Worm (Caenorhabditis elegans) whole organism, mixed stage, embryonic: Measurements from ENCODE around the gene dhc-3.

Source experiments
- blmp-1 ChIP-seq: fragments of 150-350 bp; optimal IDR thresholded peaks from 2 replicates; lab custom pipeline; 2014; ENCODE audit warnings: missing biosample characterization, missing genetic modification characterization
- flh-1 ChIP-seq: fragments of 200-800 bp; sonication (Bioruptor generic); optimal IDR thresholded peaks from 2 replicates; lab custom pipeline; 2018; ENCODE audit warnings: mild to moderate bottlenecking, missing genetic modification characterization, moderate library complexity, missing compliant biosample characterization
- ham-2 ChIP-seq: fragments of 200-800 bp; sonication (Bioruptor generic); optimal IDR thresholded peaks from 2 replicates; lab custom pipeline; 2018; ENCODE audit warnings: mild to moderate bottlenecking, missing genetic modification characterization, missing compliant biosample characterization
- lsy-2 ChIP-seq: fragments of 150-350 bp; optimal IDR thresholded peaks from 2 replicates; lab custom pipeline; 2014; ENCODE audit warnings: missing biosample characterization, missing genetic modification characterization
- nhr-2 ChIP-seq: fragments of 150-350 bp; optimal IDR thresholded peaks from 2 replicates; lab custom pipeline; 2014; ENCODE audit warnings: missing biosample characterization, missing genetic modification characterization
- nhr-237 ChIP-seq: fragments of 150-350 bp; optimal IDR thresholded peaks from 2 replicates; lab custom pipeline; 2014; ENCODE audit warnings: missing biosample characterization, missing genetic modification characterization
- nhr-28 ChIP-seq: fragments of 150-350 bp; optimal IDR thresholded peaks from 2 replicates; lab custom pipeline; 2014; ENCODE audit warnings: missing biosample characterization, missing genetic modification characterization
- pha-4 ChIP-seq: fragments of 150-350 bp; optimal IDR thresholded peaks from 2 replicates; lab custom pipeline; 2018; ENCODE audit warnings: missing biosample characterization, missing genetic modification reagents, missing genetic modification characterization
- snpc-4 ChIP-seq: fragments of 150-350 bp; optimal IDR thresholded peaks from 2 replicates; lab custom pipeline; 2014; ENCODE audit warnings: missing biosample characterization, missing genetic modification characterization
- unc-120 ChIP-seq: sonication (generic microtip); optimal IDR thresholded peaks from 2 replicates; lab custom pipeline; 2017; ENCODE audit warnings: missing genetic modification characterization, missing compliant biosample characterization; ENCODE audit not compliant: poor library complexity, severe bottlenecking
- unc-62 ChIP-seq: fragments of 150-350 bp; optimal IDR thresholded peaks from 2 replicates; lab custom pipeline; 2014; ENCODE audit warnings: missing biosample characterization, missing genetic modification reagents, missing genetic modification characterization
- ztf-11 ChIP-seq: fragments of 150-350 bp; optimal IDR thresholded peaks from 2 replicates; lab custom pipeline; 2014; ENCODE audit warnings: missing biosample characterization, missing genetic modification characterization

ce11 chrV:13112937-13113497, 25.8 kb upstream of the dhc-3 start:
- no peak for TF ChIP-seq nhr-2 (tag; lab: Kevin White, UChicago)
- no peak for TF ChIP-seq nhr-28
- TF ChIP-seq ham-2 = no peak
- TF ChIP-seq blmp-1 = no peak
- no peak for TF ChIP-seq flh-1 (GFP tag; lab: Kevin White, UChicago)
- no peak for TF ChIP-seq ztf-11 (tag; lab: Kevin White, UChicago)
- TF ChIP-seq nhr-237 (tag; lab: Kevin White, UChicago) = no peak
- no peak for TF ChIP-seq lsy-2 (tag; lab: Kevin White, UChicago)
- no peak for TF ChIP-seq unc-62 (GFP tag; lab: Kevin White, UChicago)
- no peak for TF ChIP-seq snpc-4 (tag; lab: Kevin White, UChicago)
- TF ChIP-seq unc-120 (tag; lab: Kevin White, UChicago) = no peak
- no peak for TF ChIP-seq pha-4 (tag; lab: Kevin White, UChicago)
